Fruit fly (Drosophila melanogaster): Measurements from ENCODE around the gene NUCB1.

NUCB1 gene

DNA sequence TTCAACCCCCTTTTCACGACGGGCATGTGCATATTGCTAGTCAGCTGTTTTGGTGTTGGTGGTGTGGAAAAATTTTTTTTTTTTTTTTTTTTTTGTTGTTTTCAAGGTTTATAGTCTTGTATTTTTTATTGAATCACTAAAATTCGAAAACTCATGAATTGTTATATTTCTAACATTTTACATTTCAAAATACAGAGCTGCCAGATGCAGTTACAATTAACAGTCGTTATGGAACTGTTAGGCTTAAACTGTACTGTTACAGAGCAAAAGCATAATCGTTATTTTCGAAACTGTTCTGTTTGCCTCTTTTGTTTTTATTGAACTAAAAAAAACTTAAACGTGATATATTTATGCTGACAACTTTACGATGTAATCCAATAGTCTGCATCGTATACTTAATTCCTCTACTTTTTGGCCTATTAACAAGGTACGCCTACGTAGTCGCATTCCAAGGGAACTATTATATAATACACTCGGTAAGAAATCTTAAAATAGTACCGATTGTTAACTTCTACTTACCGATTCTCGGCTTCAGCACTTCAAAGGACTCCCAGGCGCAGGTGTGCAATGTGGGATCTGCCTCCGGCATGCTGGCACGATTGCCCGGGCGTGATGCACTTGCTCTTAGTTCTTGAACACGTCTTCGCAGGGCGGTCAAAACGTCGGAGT lies 4.4 kb upstream of the NUCB1 start, which contains the start of gene CG32187:
TSS of gene CG32187 (minus strand) at position 9 of the 669 bp plus-strand sequence.
- TF ChIP-seq CG17801 (GFP tag; optimal IDR thresholded peaks at IDR 0.05; ENCODE audit: partially characterized antibody), result no peak

DNA sequence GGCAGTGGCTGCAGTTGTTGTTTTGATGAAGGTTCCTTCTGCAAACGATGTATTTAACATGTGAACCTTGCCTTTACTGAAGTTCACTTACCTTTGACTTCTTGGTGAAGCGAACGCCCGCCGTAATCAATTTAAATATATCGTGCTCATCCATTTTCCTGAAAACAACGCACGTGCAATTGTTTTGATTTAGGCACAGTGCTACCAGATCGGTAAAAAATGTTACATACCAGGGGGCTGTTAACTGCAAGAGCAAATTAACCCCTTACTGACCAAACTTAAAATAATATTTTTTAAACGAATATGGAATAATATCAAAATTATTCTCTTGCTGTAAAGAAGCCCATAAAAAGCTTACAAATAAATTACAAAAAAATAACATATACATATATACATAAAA lies 2.4 kb upstream of the NUCB1 start, which contains the start of gene ais:
TSS of gene ais (minus strand) at position 205 of the 400 bp plus-strand sequence.
- TF ChIP-seq CG17801 (GFP tag; optimal IDR thresholded peaks at IDR 0.05; ENCODE audit: partially characterized antibody), result peak; percentile 30

DNA sequence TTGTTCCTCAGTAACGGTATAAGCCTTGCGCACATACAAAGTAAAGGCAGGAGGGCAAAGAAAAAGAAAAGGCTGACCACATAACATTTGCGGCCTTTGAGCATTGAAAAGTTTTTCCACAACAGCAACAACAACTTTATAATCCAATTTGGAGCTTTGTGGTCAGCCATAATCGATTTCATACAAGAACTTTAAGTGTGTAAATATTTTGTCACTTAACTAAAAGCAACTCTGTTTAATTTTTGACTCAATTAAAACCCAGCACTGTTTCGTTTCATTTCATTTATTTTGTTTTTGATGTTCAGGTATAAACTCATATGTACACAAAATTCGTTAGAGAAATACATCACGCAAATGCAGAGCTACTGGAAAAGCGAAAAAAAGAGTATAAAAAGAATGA lies 4.6 kb downstream of the NUCB1 start, which contains the start of gene CG42816:
TSS of gene CG42816 (minus strand) at position 101 of the 400 bp plus-strand sequence.
- TF ChIP-seq CG17801 (GFP tag; optimal IDR thresholded peaks at IDR 0.05; ENCODE audit: partially characterized antibody), result no peak

DNA sequence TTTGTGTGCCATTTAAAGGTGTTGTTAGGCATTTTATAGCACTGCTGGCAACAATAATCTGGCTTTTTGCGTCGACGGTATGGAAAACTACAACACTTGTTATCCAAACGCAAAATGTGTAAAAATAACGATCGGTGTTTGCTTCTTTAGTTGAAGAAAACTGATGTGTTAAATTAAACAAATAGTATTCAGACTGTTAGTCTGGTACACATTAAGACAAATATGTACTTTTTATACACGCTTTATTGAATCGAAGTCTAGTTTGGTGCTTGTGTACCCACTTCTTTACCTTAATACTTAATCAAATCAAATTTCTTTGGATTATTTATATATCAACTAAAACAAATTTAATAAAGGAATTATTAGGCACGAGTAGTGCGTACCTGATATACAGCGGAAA lies 10.6 kb downstream of the NUCB1 start:
- TF ChIP-seq CG17801 (GFP tag; optimal IDR thresholded peaks at IDR 0.05; ENCODE audit: partially characterized antibody), result no peak

DNA sequence AAGACGTTTGTCGTGTGGAACGTTAAGA lies 10.8 kb downstream of the NUCB1 start, which contains the start of gene CG42815:
TSS of gene CG42815 (minus strand) at position 20 of the 28 bp plus-strand sequence.
- TF ChIP-seq CG17801 (GFP tag; optimal IDR thresholded peaks at IDR 0.05; ENCODE audit: partially characterized antibody), result no peak

DNA sequence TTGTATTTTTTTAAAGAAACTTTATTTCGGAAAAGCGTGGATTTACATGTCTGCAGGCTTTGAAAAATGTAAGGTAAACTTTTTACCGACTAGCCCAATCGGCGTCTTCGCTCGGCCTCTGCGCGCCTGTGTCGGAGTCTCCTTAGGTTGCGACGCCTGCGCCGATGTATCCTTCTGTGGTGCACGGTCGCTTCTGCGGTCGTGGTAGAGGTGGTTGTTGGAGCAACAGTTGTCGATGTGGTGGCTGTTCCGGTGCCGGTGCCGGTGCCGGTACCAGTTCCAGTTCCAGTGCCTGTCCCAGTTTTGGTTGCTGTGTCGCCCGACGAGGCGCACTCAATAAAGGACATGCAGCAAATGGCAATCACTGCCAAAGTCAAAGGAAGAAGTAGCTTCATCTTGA lies 11.0 kb downstream of the NUCB1 start:
- TF ChIP-seq CG17801 (GFP tag; optimal IDR thresholded peaks at IDR 0.05; ENCODE audit: partially characterized antibody), result no peak

DNA sequence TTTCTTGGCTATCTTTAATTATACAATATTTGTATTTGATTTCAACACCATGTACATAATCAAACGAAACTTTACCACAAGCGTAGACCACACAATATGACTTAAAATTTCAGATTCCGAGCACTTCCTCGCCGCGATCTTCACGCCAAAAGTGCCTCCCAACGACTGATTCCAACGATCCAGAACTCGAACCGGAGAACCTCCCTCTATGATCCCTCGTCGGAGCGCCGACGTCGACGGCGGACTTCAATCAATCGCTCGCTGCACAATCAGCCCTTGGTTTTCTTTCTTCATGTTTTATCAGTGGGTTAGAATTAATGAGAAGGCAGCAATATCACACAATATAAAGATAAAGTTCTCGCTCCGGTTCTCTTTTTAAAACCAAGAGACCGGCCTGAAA lies 38.1 kb downstream of the NUCB1 start, which contains the start of the genes Adgf-A and Adgf-A2:
TSS of gene Adgf-A (minus strand) at position 172 of the 400 bp plus-strand sequence.
TSS of gene Adgf-A2 (minus strand) at position 172 of the 400 bp plus-strand sequence.
- TF ChIP-seq CG17801 (GFP tag; optimal IDR thresholded peaks at IDR 0.05; ENCODE audit: partially characterized antibody), result no peak

DNA sequence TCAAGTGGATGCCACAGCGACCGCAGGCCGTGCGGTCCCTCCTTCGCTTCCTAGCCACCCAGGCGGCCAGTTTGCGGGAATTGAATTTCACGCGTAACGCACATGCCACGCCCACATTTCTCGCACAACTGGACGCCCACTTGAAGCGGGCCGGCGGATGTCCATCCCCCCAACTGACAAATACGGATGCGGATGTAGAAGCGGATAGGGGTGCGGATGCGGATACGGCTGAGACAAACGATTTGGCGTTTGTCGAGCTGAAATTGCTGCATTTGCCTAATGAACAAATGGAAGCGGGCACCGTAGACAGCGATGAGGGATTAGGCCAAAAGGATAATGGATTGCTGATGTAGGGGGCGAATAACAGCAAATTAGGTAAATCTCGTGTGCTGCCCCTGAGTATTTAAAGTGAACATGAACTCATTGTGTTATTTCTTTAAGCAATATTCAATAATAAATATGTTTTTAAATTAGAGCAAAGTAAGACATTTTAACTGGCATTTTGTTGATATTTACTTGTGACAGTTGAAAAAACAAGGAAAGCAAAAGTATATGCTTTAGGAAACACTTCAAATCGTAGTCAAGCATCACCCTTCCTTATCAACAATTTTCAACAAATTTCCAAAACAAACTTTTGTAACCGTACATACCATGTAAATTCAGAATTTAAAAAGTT lies 42.9 kb downstream of the NUCB1 start, which contains the start of gene CG32181:
TSS of gene CG32181 (plus strand) at position 626 of the 676 bp plus-strand sequence.
- no peak for TF ChIP-seq CG17801 (GFP tag; optimal IDR thresholded peaks at IDR 0.05; ENCODE audit: partially characterized antibody)

DNA sequence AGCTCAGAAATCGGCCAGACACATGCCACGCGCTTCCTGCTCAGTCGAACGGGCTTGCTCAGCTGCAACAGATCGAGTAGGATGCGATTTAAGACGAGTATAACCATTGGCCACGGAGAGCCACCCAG lies 44.1 kb downstream of the NUCB1 start, which contains the start of gene CG32182:
TSS of gene CG32182 (plus strand) at position 29 of the 128 bp plus-strand sequence.
- TF ChIP-seq CG17801 (GFP tag; optimal IDR thresholded peaks at IDR 0.05; ENCODE audit: partially characterized antibody), result no peak

DNA sequence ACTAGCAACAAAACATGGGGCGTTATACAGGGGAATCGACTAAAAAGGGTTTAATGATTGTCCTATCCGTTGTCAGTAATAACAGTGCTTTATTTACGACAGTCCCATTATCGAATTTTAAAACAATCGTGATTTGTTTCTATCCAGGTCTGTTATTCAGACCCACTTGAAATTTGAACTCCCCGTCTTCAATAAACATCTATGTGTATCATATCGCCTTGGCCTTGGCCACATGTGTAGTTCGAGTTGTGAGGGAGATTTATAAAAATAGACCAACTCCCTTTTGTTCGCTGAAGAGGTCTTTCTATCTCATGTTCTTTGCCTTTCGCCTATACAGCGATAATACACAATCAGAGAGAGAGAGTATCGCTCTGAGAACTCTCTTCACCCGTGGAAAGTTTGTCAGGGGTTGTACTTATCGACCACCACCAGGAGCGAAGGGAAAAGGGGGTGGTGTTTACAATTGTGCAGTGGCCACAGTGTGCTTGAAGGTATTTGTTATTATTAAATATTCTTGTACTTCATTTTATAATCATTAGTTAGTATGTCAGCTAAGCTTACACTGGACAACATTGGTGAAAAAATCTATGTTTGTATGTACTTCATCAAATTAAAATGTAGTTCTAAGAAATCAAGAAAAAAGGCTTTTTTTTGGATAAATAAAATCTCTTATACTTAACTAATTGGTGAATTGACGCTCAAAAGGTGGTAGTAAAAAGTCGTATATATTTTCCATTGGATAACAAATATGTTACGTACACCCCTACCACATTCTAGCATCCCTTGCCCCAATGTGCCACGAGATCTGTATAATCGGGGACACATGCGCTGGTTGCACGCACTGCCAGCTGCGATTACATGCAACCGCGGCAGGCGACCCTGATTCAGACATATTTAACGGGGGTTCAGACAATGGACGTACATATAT lies 44.7 kb downstream of the NUCB1 start:
- no peak for TF ChIP-seq CG17801 (GFP tag; optimal IDR thresholded peaks at IDR 0.05; ENCODE audit: partially characterized antibody)

DNA sequence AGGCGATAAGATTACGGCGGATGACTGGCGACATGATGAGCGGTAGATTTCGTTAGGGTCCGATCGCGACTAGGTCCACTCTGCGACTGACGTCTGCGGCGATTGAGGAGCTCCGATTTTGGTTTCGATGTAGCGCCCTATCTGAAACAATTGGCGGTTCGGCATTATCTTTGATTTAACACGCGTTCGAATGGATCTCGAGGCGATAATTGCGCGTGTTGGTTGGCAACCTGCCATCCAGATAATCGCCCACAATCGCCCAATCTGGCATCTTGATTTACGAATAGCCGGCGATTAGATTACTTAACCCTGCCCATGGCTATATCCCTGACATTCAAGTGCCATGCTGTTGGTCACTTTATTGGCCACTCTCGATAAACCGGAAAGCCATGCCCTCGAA lies 47.8 kb downstream of the NUCB1 start:
- TF ChIP-seq CG17801 (GFP tag; optimal IDR thresholded peaks at IDR 0.05; ENCODE audit: partially characterized antibody), result no peak

DNA sequence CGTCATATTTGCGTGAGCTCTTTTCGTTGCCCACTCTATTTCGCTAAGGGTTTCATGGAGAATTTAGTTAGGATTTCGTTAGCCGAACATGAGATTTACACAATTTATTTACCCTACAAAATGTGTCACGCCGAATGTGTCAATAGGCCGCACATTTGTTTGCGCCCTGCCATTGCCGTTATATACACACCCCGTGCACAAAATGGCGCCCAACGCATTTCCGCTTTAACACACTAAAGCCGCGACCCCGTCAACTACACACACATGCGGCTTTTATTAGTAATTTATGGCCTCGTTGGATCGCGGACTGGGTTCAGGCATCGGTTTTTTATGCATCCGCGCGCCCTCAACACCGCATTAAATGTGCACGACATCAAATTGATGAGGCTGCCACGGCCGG lies 51.6 kb downstream of the NUCB1 start, which contains the start of gene Adgf-B:
TSS of gene Adgf-B (minus strand) at position 101 of the 400 bp plus-strand sequence.
- TF ChIP-seq CG17801 (GFP tag; optimal IDR thresholded peaks at IDR 0.05; ENCODE audit: partially characterized antibody), result no peak
